Worm (Caenorhabditis elegans): ENCODE results near the gene K02A2.5.

The K02A2.5 gene

ce11 chrII:7419563-7419962, 7.7 kb upstream of the K02A2.5 start:
- no peak for TF ChIP-seq ztf-23 (GFP tag; IDR thresholded peaks at IDR 0.05)
- no peak for TF ChIP-seq ztf-29 (GFP tag; IDR thresholded peaks at IDR 0.05)
- no peak for TF ChIP-seq T22C8.4 (GFP tag; IDR thresholded peaks at IDR 0.05)
- TF ChIP-seq tab-1 (GFP tag; IDR thresholded peaks at IDR 0.05), result no peak
- TF ChIP-seq cog-1 (tag; optimal IDR thresholded peaks at IDR 0.05), result no peak
- no peak for TF ChIP-seq ref-1 (GFP tag; conservative IDR thresholded peaks at IDR 0.05)
- no peak for TF ChIP-seq klf-2 (GFP tag; conservative IDR thresholded peaks at IDR 0.05)

ce11 chrII:7413764-7414163, 1.9 kb upstream of the K02A2.5 start:
- TF ChIP-seq med-1 (GFP tag; optimal IDR thresholded peaks at IDR 0.05; ENCODE audit: insufficient read depth) (no peak), flt-1 (GFP tag; IDR thresholded peaks at IDR 0.05) (no peak), T22C8.4 (GFP tag; IDR thresholded peaks at IDR 0.05) (no peak), cog-1 (tag; optimal IDR thresholded peaks at IDR 0.05) (no peak), ref-1 (GFP tag; conservative IDR thresholded peaks at IDR 0.05) (no peak), ztf-23 (GFP tag; IDR thresholded peaks at IDR 0.05) (no peak), ztf-29 (GFP tag; IDR thresholded peaks at IDR 0.05) (no peak), klf-2 (GFP tag; conservative IDR thresholded peaks at IDR 0.05) (no peak), tab-1 (GFP tag; IDR thresholded peaks at IDR 0.05) (no peak)

DNA sequence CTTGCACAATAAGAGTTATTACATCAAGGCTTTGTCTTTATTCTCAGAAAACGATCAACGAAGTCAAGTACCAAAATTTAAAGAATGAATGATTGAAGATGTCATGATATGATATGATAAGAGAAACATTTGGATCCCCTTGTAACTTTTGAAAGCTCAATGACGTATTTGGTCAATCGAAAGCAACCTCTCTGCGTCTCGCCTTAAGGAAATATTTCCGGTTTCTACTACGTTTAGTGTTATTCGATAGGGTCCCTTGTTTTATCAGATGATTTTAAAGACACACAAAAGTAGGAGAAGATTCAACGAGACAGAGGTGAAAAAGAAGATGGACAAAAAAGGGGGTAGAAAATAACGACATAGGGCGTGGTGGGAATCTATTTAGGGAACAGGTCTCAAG, 1.4 kb upstream of the K02A2.5 start:
- TF ChIP-seq flt-1 (GFP tag; IDR thresholded peaks at IDR 0.05), result no peak
- no peak for TF ChIP-seq klf-2 (GFP tag; conservative IDR thresholded peaks at IDR 0.05)
- TF ChIP-seq tab-1 (GFP tag; IDR thresholded peaks at IDR 0.05), result no peak
- no peak for TF ChIP-seq cog-1 (tag; optimal IDR thresholded peaks at IDR 0.05)

DNA sequence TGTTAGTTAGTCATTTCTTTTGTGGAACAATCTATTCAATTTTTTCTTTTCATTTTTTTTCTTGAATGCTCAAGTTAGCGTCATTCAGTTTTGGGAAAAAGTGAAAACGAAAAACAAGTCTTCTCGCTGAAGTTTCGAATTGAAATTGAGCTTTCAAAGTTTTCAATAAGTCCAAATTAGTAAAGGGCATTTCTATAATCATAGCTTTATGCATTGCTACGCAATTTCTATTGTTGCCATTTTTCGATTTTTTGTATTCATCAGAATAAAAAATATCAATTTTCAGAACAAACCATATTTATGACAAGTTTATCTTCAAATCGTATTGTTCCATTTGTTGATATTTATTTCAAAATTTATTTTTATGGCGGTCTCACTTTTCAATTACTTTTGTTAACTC, 3.6 kb downstream of the K02A2.5 start, which contains the start of gene srd-55:
srd-55 (plus strand) TSS at position 301 of the 400 bp plus-strand sequence.
- TF ChIP-seq T22C8.4 (GFP tag; IDR thresholded peaks at IDR 0.05) (no peak), klf-2 (GFP tag; conservative IDR thresholded peaks at IDR 0.05) (no peak), cog-1 (tag; optimal IDR thresholded peaks at IDR 0.05) (no peak), flt-1 (GFP tag; IDR thresholded peaks at IDR 0.05) (no peak), tab-1 (GFP tag; IDR thresholded peaks at IDR 0.05) (no peak), ztf-29 (GFP tag; IDR thresholded peaks at IDR 0.05) (no peak), med-1 (GFP tag; optimal IDR thresholded peaks at IDR 0.05; ENCODE audit: insufficient read depth) (no peak), ztf-23 (GFP tag; IDR thresholded peaks at IDR 0.05) (no peak), ref-1 (GFP tag; conservative IDR thresholded peaks at IDR 0.05) (no peak)

DNA sequence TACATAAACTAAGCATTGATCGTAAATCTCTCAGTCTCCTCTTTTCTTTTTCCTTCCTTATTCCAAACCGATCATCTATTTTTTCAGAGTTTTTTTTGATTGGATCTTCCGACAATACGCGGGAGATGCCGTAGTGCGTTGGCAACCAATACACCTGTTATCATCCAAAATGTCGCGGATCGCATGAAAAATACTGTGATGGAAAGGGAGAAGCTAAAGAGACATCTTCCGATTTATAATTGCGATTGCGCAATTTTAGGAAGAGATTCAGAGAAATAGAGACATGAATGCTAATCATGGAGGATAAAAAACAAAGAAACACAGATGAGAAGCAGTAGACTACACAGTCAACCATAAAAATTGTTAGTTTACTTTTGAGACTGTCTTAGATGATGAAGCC, 5.4 kb downstream of the K02A2.5 start:
- no peak for TF ChIP-seq klf-2 (GFP tag; conservative IDR thresholded peaks at IDR 0.05)
- no peak for TF ChIP-seq ztf-23 (GFP tag; IDR thresholded peaks at IDR 0.05)
- no peak for TF ChIP-seq cog-1 (tag; optimal IDR thresholded peaks at IDR 0.05)
- TF ChIP-seq med-1 (GFP tag; optimal IDR thresholded peaks at IDR 0.05; ENCODE audit: insufficient read depth), result no peak
- no peak for TF ChIP-seq T22C8.4 (GFP tag; IDR thresholded peaks at IDR 0.05)
- no peak for TF ChIP-seq tab-1 (GFP tag; IDR thresholded peaks at IDR 0.05)
- TF ChIP-seq ztf-29 (GFP tag; IDR thresholded peaks at IDR 0.05), result no peak
- TF ChIP-seq ref-1 (GFP tag; conservative IDR thresholded peaks at IDR 0.05), result no peak
- no peak for TF ChIP-seq flt-1 (GFP tag; IDR thresholded peaks at IDR 0.05)

ce11 chrII:7405262-7405661, 6.6 kb downstream of the K02A2.5 start:
- TF ChIP-seq ztf-29 (GFP tag; IDR thresholded peaks at IDR 0.05) (no peak), klf-2 (GFP tag; conservative IDR thresholded peaks at IDR 0.05) (no peak), med-1 (GFP tag; optimal IDR thresholded peaks at IDR 0.05; ENCODE audit: insufficient read depth) (no peak), flt-1 (GFP tag; IDR thresholded peaks at IDR 0.05) (no peak), tab-1 (GFP tag; IDR thresholded peaks at IDR 0.05) (no peak), cog-1 (tag; optimal IDR thresholded peaks at IDR 0.05) (no peak), T22C8.4 (GFP tag; IDR thresholded peaks at IDR 0.05) (no peak), ref-1 (GFP tag; conservative IDR thresholded peaks at IDR 0.05) (no peak), ztf-23 (GFP tag; IDR thresholded peaks at IDR 0.05) (no peak)

DNA sequence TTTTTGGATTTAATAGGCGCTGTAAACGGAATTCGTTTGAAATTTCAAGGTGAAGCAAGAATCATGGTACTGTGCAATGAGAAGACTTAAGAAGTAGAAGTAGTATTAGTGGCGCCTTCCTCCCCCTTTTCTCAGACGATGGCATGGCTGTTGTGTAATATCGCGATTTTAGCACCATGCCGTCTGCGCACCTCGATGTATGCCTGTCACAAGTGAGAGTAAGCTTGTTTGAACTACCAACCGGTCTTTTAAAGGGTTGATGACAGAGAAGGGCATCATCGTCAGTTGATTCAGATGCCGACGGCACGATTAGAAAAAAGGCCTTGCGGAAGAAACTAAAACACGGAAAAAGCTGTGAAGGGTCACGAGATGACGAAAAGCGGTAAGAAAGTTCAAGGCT, 7.8 kb downstream of the K02A2.5 start:
- no peak for TF ChIP-seq cog-1 (tag; optimal IDR thresholded peaks at IDR 0.05)
- TF ChIP-seq tab-1 (GFP tag; IDR thresholded peaks at IDR 0.05), result no peak
- TF ChIP-seq flt-1 (GFP tag; IDR thresholded peaks at IDR 0.05), result no peak
- no peak for TF ChIP-seq ref-1 (GFP tag; conservative IDR thresholded peaks at IDR 0.05)
- no peak for TF ChIP-seq med-1 (GFP tag; optimal IDR thresholded peaks at IDR 0.05; ENCODE audit: insufficient read depth)
- no peak for TF ChIP-seq ztf-23 (GFP tag; IDR thresholded peaks at IDR 0.05)
- TF ChIP-seq T22C8.4 (GFP tag; IDR thresholded peaks at IDR 0.05), result no peak
- no peak for TF ChIP-seq ztf-29 (GFP tag; IDR thresholded peaks at IDR 0.05)
- no peak for TF ChIP-seq klf-2 (GFP tag; conservative IDR thresholded peaks at IDR 0.05)

- TF ChIP-seq klf-2 (GFP tag; conservative IDR thresholded peaks at IDR 0.05) (no peak), ref-1 (GFP tag; conservative IDR thresholded peaks at IDR 0.05) (no peak), tab-1 (GFP tag; IDR thresholded peaks at IDR 0.05) (no peak), flt-1 (GFP tag; IDR thresholded peaks at IDR 0.05) (no peak), T22C8.4 (GFP tag; IDR thresholded peaks at IDR 0.05) (no peak), cog-1 (tag; optimal IDR thresholded peaks at IDR 0.05) (no peak), med-1 (GFP tag; optimal IDR thresholded peaks at IDR 0.05; ENCODE audit: insufficient read depth) (no peak), ztf-29 (GFP tag; IDR thresholded peaks at IDR 0.05) (no peak), ztf-23 (GFP tag; IDR thresholded peaks at IDR 0.05) (no peak)
These were observed 9.2 kb downstream of the K02A2.5 start, which contains the start of gene nas-7 for ce11 chrII:7402625-7403024. nas-7 (minus strand) TSS chrII:7402725.

ce11 chrII:7398712-7399111, 13.1 kb downstream of the K02A2.5 start, which contains the start of gene C07D10.1:
C07D10.1 (plus strand) TSS chrII:7399012.
- TF ChIP-seq tab-1 (GFP tag; IDR thresholded peaks at IDR 0.05) (no peak), T22C8.4 (GFP tag; IDR thresholded peaks at IDR 0.05) (no peak), ref-1 (GFP tag; conservative IDR thresholded peaks at IDR 0.05) (no peak), klf-2 (GFP tag; conservative IDR thresholded peaks at IDR 0.05) (no peak), cog-1 (tag; optimal IDR thresholded peaks at IDR 0.05) (no peak), med-1 (GFP tag; optimal IDR thresholded peaks at IDR 0.05; ENCODE audit: insufficient read depth) (no peak)

DNA sequence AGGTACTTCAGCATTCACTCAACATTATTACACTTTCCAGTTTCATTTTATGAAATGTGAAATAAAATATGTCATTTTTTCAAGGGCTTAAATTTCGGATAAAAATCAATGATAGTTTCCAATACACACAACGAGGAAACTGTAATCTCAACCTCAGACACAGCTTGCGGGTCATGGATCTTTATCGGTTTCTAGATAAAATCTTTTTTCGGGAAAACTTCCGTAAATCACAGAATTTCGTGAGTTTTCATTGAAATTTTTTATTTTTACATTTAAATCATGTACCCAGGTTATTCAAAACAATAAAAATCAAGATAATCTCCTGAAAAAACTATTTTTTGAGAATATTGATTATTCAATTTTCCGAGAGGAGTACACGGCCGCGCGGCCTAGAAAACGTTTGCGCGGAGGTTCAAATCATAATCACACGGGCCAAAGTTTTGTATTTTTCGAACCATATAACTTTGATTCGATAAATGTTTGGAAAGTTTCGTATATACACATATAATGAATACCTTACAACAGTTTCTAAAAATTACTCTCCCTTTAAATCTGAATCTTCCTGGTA, 14.5 kb downstream of the K02A2.5 start:
- TF ChIP-seq flt-1 (GFP tag; IDR thresholded peaks at IDR 0.05), result no peak
- TF ChIP-seq tab-1 (GFP tag; IDR thresholded peaks at IDR 0.05), result no peak
- TF ChIP-seq ztf-29 (GFP tag; IDR thresholded peaks at IDR 0.05), result no peak
- no peak for TF ChIP-seq ztf-23 (GFP tag; IDR thresholded peaks at IDR 0.05)
- TF ChIP-seq med-1 (GFP tag; optimal IDR thresholded peaks at IDR 0.05; ENCODE audit: insufficient read depth), result no peak
- TF ChIP-seq cog-1 (tag; optimal IDR thresholded peaks at IDR 0.05), result no peak
- TF ChIP-seq T22C8.4 (GFP tag; IDR thresholded peaks at IDR 0.05), result no peak
- TF ChIP-seq klf-2 (GFP tag; conservative IDR thresholded peaks at IDR 0.05), result no peak

Measured in whole organism, midembryonic.